Fruit fly (Drosophila melanogaster): ENCODE results near the gene JYalpha.

Gene JYalpha

DNA sequence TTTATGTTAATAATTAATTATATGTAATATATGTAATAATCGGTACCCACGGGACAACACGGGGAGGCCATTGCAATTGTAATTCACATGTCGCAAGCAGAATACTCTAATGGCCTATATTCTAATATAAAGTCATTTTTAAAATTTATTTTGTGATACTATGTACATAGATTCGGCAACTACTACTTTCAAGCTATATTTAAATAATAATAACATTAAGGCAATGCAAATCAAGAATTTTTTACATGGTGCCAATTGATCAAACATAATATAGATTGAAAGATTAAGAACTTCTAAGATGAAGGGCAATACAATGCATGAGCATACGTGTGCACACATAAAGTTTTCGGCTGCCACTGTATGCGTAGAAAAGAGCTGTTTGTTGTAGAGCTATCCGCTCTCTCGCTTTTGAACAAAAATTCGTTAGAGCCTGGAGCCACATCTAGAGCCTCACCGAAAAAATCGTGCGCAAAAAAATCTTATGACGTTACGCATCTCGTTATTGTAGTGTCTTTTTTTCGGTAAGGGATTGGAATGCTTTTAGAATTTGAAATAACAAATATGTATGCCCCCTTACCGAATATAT is 46.4 kb downstream of the JYalpha start:
- TF ChIP-seq CG15710 (tag; optimal IDR thresholded peaks at IDR 0.05) (no peak), fd96Ca (GFP tag; IDR thresholded peaks at IDR 0.05) (no peak), Ets98B (GFP tag; IDR thresholded peaks at IDR 0.05) (no peak)

DNA sequence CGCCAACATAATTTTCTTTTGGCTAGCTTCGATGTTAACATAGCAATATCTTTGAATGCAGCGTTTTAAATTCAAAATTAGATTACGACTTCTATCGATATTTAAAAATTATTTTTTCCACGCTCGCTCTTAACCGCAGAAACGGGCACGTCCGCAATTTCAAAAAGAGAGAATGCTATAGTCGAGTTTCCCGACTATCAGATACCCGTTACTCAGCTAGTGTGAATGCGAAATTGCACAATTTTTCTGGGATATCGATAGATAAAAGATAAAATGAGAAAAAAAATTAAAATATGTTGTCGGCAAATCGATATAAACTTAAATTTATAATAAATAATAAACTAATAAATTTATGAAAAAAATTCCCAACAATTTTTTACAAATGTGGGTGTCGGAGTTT is 54.0 kb downstream of the JYalpha start:
- TF ChIP-seq Snoo (tag; optimal IDR thresholded peaks at IDR 0.05): no peak
- no peak for TF ChIP-seq CG32121 (GFP tag; IDR thresholded peaks at IDR 0.05)
- no peak for TF ChIP-seq fd96Ca (GFP tag; IDR thresholded peaks at IDR 0.05)
- TF ChIP-seq rn (GFP tag; IDR thresholded peaks at IDR 0.05): no peak
- no peak for TF ChIP-seq CG14655 (GFP tag; optimal IDR thresholded peaks at IDR 0.05)
- no peak for TF ChIP-seq CG15710 (tag; optimal IDR thresholded peaks at IDR 0.05)
- no peak for TF ChIP-seq CG8301 (tag; optimal IDR thresholded peaks at IDR 0.05)
- TF ChIP-seq D1 (tag; optimal IDR thresholded peaks at IDR 0.05): no peak
- TF ChIP-seq CG12605 (GFP tag; IDR thresholded peaks at IDR 0.05): no peak
- TF ChIP-seq CG4496 (GFP tag; IDR thresholded peaks at IDR 0.05): no peak
- no peak for TF ChIP-seq CG9948 (tag; optimal IDR thresholded peaks at IDR 0.05)
- no peak for TF ChIP-seq Pif1B (GFP tag; optimal IDR thresholded peaks at IDR 0.05)
- TF ChIP-seq CG34367 (tag; optimal IDR thresholded peaks at IDR 0.05): no peak
- TF ChIP-seq CG10348 (GFP tag; IDR thresholded peaks at IDR 0.05): no peak
- TF ChIP-seq Pif1A (GFP tag; optimal IDR thresholded peaks at IDR 0.05): no peak
- no peak for TF ChIP-seq Ets98B (GFP tag; IDR thresholded peaks at IDR 0.05)
- no peak for TF ChIP-seq EcR (GFP tag; optimal IDR thresholded peaks at IDR 0.05)
- no peak for TF ChIP-seq CG17806 (tag; optimal IDR thresholded peaks at IDR 0.05)
- no peak for TF ChIP-seq gl (tag; optimal IDR thresholded peaks at IDR 0.05)
- TF ChIP-seq CG8159 (tag; optimal IDR thresholded peaks at IDR 0.05): no peak

Data from whole organism, pupa.